Fruit fly (Drosophila melanogaster): ENCODE measurements around the gene Acbp1.

- TF ChIP-seq Abd-B (GFP tag; optimal IDR thresholded peaks at IDR 0.05), result no peak
- TF ChIP-seq woc (GFP tag; optimal IDR thresholded peaks at IDR 0.05), result no peak
- no peak for TF ChIP-seq OdsH (GFP tag; optimal IDR thresholded peaks at IDR 0.05)
Measured at dm6 chr2L:8128911-8129310, 33.3 kb downstream of the Acbp1 start.

Measured in whole organism, wandering third instar larva.